Fruit fly (Drosophila melanogaster) whole organism, embryonic: Measurements from ENCODE around the gene CG4297.

Source experiments
- CG10209 ChIP-seq: fragments of 200-800 bp; sonication (Bioruptor generic); optimal IDR thresholded peaks from 3 replicates; lab custom pipeline; 2017; ENCODE audit warnings: missing biosample characterization, mild to moderate bottlenecking, missing genetic modification characterization, missing genetic modification reagents
- CG13296 ChIP-seq: fragments of 200-800 bp; sonication (Bioruptor generic); optimal IDR thresholded peaks from 3 replicates; lab custom pipeline; 2018; ENCODE audit warnings: missing biosample characterization, mild to moderate bottlenecking, missing genetic modification characterization
- CG13624 ChIP-seq: fragments of 200-800 bp; sonication (Bioruptor generic); optimal IDR thresholded peaks from 2 replicates; lab custom pipeline; 2016; ENCODE audit warnings: missing biosample characterization, missing genetic modification characterization
- CG13894 ChIP-seq: fragments of 200-800 bp; sonication (Bioruptor generic); optimal IDR thresholded peaks from 3 replicates; lab custom pipeline; 2018; ENCODE audit warnings: missing biosample characterization, mild to moderate bottlenecking, missing genetic modification characterization, moderate library complexity
- CG14860 ChIP-seq: fragments of 200-800 bp; sonication (Bioruptor generic); IDR thresholded peaks from 3 replicates; pipeline ENCODE4 v1.3.6; 2022; ENCODE audit warnings: missing biosample characterization, missing genetic modification characterization; ENCODE audit not compliant: partially characterized antibody
- CG15073 ChIP-seq: fragments of 200-800 bp; sonication (Bioruptor generic); optimal IDR thresholded peaks from 2 replicates; lab custom pipeline; 2016; ENCODE audit warnings: missing biosample characterization, missing genetic modification characterization
- CG17912 ChIP-seq: fragments of 200-800 bp; sonication (Bioruptor generic); optimal IDR thresholded peaks from 2 replicates; lab custom pipeline; 2018; ENCODE audit warnings: missing biosample characterization, mild to moderate bottlenecking, missing genetic modification characterization
- CG31224 ChIP-seq: fragments of 200-800 bp; sonication (Bioruptor generic); IDR thresholded peaks from 2 replicates; pipeline ENCODE4 v1.3.6; 2022; ENCODE audit warnings: missing biosample characterization, missing genetic modification characterization
- CG32772 ChIP-seq: fragments of 200-800 bp; sonication (Bioruptor generic); IDR thresholded peaks from 2 replicates; pipeline ENCODE4 v1.3.6; 2022; ENCODE audit warnings: missing biosample characterization, missing genetic modification characterization
- CG3847 ChIP-seq: fragments of 200-800 bp; sonication (Bioruptor generic); IDR thresholded peaks from 2 replicates; pipeline ENCODE4 v1.3.6; 2022; ENCODE audit warnings: missing biosample characterization, missing genetic modification characterization
- CG5245 ChIP-seq: fragments of 200-800 bp; sonication (Bioruptor generic); optimal IDR thresholded peaks from 3 replicates; lab custom pipeline; 2016; ENCODE audit warnings: missing biosample characterization, missing genetic modification characterization
- CG6854 ChIP-seq: fragments of 200-800 bp; sonication (Bioruptor generic); optimal IDR thresholded peaks from 3 replicates; lab custom pipeline; 2017; ENCODE audit warnings: missing biosample characterization, mild to moderate bottlenecking, missing genetic modification characterization
- CG8359 ChIP-seq: fragments of 200-800 bp; sonication (Bioruptor generic); optimal IDR thresholded peaks from 2 replicates; lab custom pipeline; 2017; ENCODE audit warnings: missing biosample characterization, mild to moderate bottlenecking, missing genetic modification characterization, borderline replicate concordance
- CG8388 ChIP-seq: fragments of 200-800 bp; sonication (Bioruptor generic); optimal IDR thresholded peaks from 2 replicates; lab custom pipeline; 2019; ENCODE audit warnings: missing biosample characterization, mild to moderate bottlenecking, missing genetic modification characterization, moderate library complexity
- CG9215 ChIP-seq: fragments of 200-800 bp; sonication (Bioruptor generic); IDR thresholded peaks from 2 replicates; pipeline ENCODE4 v1.3.6; 2022; ENCODE audit warnings: missing biosample characterization, missing genetic modification characterization
- CHES-1-like ChIP-seq: fragments of 200-800 bp; sonication (Bioruptor generic); optimal IDR thresholded peaks from 2 replicates; lab custom pipeline; 2016; ENCODE audit warnings: missing biosample characterization, missing genetic modification characterization
- Camta ChIP-seq: fragments of 200-800 bp; sonication (Bioruptor generic); optimal IDR thresholded peaks from 2 replicates; lab custom pipeline; 2016; ENCODE audit warnings: missing biosample characterization, missing genetic modification characterization
- Chrac-16 ChIP-seq: fragments of 200-800 bp; sonication (Bioruptor generic); optimal IDR thresholded peaks from 3 replicates; lab custom pipeline; 2016; ENCODE audit warnings: missing biosample characterization, missing genetic modification characterization
- CrebB ChIP-seq: fragments of 200-800 bp; sonication (Bioruptor generic); optimal IDR thresholded peaks from 3 replicates; lab custom pipeline; 2018; ENCODE audit warnings: missing biosample characterization, mild to moderate bottlenecking, missing genetic modification characterization
- Drgx ChIP-seq: fragments of 200-800 bp; sonication (Bioruptor generic); IDR thresholded peaks from 2 replicates; pipeline ENCODE4 v1.3.6; 2022; ENCODE audit warnings: missing biosample characterization, missing genetic modification characterization
- E2f1 ChIP-seq: fragments of 200-800 bp; sonication (Bioruptor generic); IDR thresholded peaks from 2 replicates; pipeline ENCODE4 v1.3.6; 2022; ENCODE audit warnings: missing biosample characterization, missing genetic modification characterization
- E2f2 ChIP-seq: fragments of 200-800 bp; sonication (Bioruptor generic); IDR thresholded peaks from 2 replicates; pipeline ENCODE4 v1.3.6; 2022; ENCODE audit warnings: missing biosample characterization, missing genetic modification characterization
- HLH3B ChIP-seq: fragments of 200-800 bp; sonication (Bioruptor generic); IDR thresholded peaks from 2 replicates; pipeline ENCODE4 v1.3.6; 2022; ENCODE audit warnings: missing biosample characterization, missing genetic modification characterization
- Ptx1 ChIP-seq: fragments of 200-800 bp; sonication (Bioruptor generic); IDR thresholded peaks from 2 replicates; pipeline ENCODE4 v1.3.6; 2022; ENCODE audit warnings: missing biosample characterization, missing genetic modification characterization
- Rfx ChIP-seq: fragments of 200-800 bp; sonication (Bioruptor generic); IDR thresholded peaks from 2 replicates; pipeline ENCODE4 v1.3.6; 2022; ENCODE audit warnings: missing biosample characterization, missing genetic modification characterization
- Scr ChIP-seq: fragments of 200-800 bp; sonication (Bioruptor generic); IDR thresholded peaks from 2 replicates; pipeline ENCODE4 v1.3.6; 2022; ENCODE audit warnings: missing biosample characterization, missing genetic modification characterization; ENCODE audit not compliant: partially characterized antibody
- Ssrp ChIP-seq: fragments of 200-800 bp; sonication (Bioruptor generic); optimal IDR thresholded peaks from 2 replicates; lab custom pipeline; 2018; ENCODE audit warnings: missing biosample characterization, mild to moderate bottlenecking, missing genetic modification characterization, moderate library complexity
- Trl ChIP-seq, 3 experiments: fragments of >200 bp in 2 of 3; fragments of 200-800 bp in 1 of 3; sonication (Bioruptor generic) in 1 of 3; optimal IDR thresholded peaks; 2 replicates in 1 of 3; 3 replicates in 2 of 3; lab custom pipeline; 2016 to 2017; ENCODE audit warnings: missing biosample characterization in 1 of 3, missing genetic modification characterization in 1 of 3
- Vsx1 ChIP-seq: fragments of 200-800 bp; sonication (Bioruptor generic); optimal IDR thresholded peaks from 2 replicates; lab custom pipeline; 2017; ENCODE audit warnings: missing biosample characterization, mild to moderate bottlenecking, missing genetic modification characterization, missing genetic modification reagents
- Xbp1 ChIP-seq: fragments of 200-800 bp; sonication (Bioruptor generic); optimal IDR thresholded peaks from 3 replicates; lab custom pipeline; 2016; ENCODE audit warnings: missing biosample characterization, mild to moderate bottlenecking, missing genetic modification characterization
- YL-1 ChIP-seq: fragments of 200-800 bp; sonication (Bioruptor generic); optimal IDR thresholded peaks from 3 replicates; lab custom pipeline; 2017; ENCODE audit warnings: missing biosample characterization, mild to moderate bottlenecking, missing genetic modification characterization
- amos ChIP-seq: fragments of 200-800 bp; sonication (Bioruptor generic); IDR thresholded peaks from 2 replicates; pipeline ENCODE4 v1.3.6; 2022; ENCODE audit warnings: missing biosample characterization, missing genetic modification characterization; ENCODE audit not compliant: partially characterized antibody
- ap ChIP-seq: fragments of 200-800 bp; sonication (Bioruptor generic); IDR thresholded peaks from 2 replicates; pipeline ENCODE4 v1.3.6; 2022; ENCODE audit warnings: missing biosample characterization, missing genetic modification characterization
- caup ChIP-seq: fragments of 200-800 bp; sonication (Bioruptor generic); optimal IDR thresholded peaks from 3 replicates; lab custom pipeline; 2017; ENCODE audit warnings: missing biosample characterization, mild to moderate bottlenecking, missing genetic modification characterization, moderate library complexity; ENCODE audit not compliant: severe bottlenecking
- crol ChIP-seq: fragments of 200-800 bp; sonication (Bioruptor generic); IDR thresholded peaks from 2 replicates; pipeline ENCODE4 v1.3.6; 2022; ENCODE audit warnings: missing biosample characterization, missing genetic modification characterization
- dati ChIP-seq: fragments of 200-800 bp; sonication (Bioruptor generic); IDR thresholded peaks from 2 replicates; pipeline ENCODE4 v1.3.6; 2022; ENCODE audit warnings: missing biosample characterization, missing genetic modification characterization
- emc ChIP-seq: fragments of 200-800 bp; sonication (Bioruptor generic); optimal IDR thresholded peaks from 2 replicates; lab custom pipeline; 2016; ENCODE audit warnings: missing biosample characterization, missing genetic modification characterization
- fd64A ChIP-seq: fragments of 200-800 bp; sonication (Bioruptor generic); optimal IDR thresholded peaks from 3 replicates; lab custom pipeline; 2018; ENCODE audit warnings: missing biosample characterization, mild to moderate bottlenecking, missing genetic modification characterization
- ham ChIP-seq: fragments of 200-800 bp; sonication (Bioruptor generic); IDR thresholded peaks from 2 replicates; pipeline ENCODE4 v1.3.6; 2022; ENCODE audit warnings: missing biosample characterization, missing genetic modification characterization
- hb ChIP-seq: fragments of 200-800 bp; sonication (Bioruptor generic); IDR thresholded peaks from 3 replicates; pipeline ENCODE4 v1.3.6; 2022; ENCODE audit warnings: missing biosample characterization, missing genetic modification characterization; ENCODE audit not compliant: partially characterized antibody
- her ChIP-seq: fragments of 200-800 bp; sonication (Bioruptor generic); optimal IDR thresholded peaks from 2 replicates; lab custom pipeline; 2016; ENCODE audit warnings: missing biosample characterization, missing genetic modification characterization
- kni ChIP-seq: fragments of 200-800 bp; sonication (Bioruptor generic); optimal IDR thresholded peaks from 3 replicates; lab custom pipeline; 2017; ENCODE audit warnings: mild to moderate bottlenecking, missing biosample characterization, missing genetic modification reagents, missing genetic modification characterization
- lilli ChIP-seq: fragments of 200-800 bp; sonication (Bioruptor generic); optimal IDR thresholded peaks from 3 replicates; lab custom pipeline; 2016; ENCODE audit warnings: missing biosample characterization, missing genetic modification characterization
- lmd ChIP-seq: fragments of 200-800 bp; sonication (Bioruptor generic); IDR thresholded peaks from 2 replicates; pipeline ENCODE4 v1.3.6; 2022; ENCODE audit warnings: missing biosample characterization, missing genetic modification characterization
- mld ChIP-seq: fragments of 200-800 bp; sonication (Bioruptor generic); IDR thresholded peaks from 3 replicates; pipeline ENCODE4 v1.3.6; 2022; ENCODE audit warnings: missing biosample characterization, missing genetic modification characterization; ENCODE audit not compliant: partially characterized antibody
- pfk ChIP-seq: fragments of 200-800 bp; sonication (Bioruptor generic); optimal IDR thresholded peaks from 2 replicates; lab custom pipeline; 2018; ENCODE audit warnings: missing biosample characterization, mild to moderate bottlenecking, missing genetic modification characterization, moderate library complexity
- run ChIP-seq: fragments of 200-800 bp; sonication (Bioruptor generic); optimal IDR thresholded peaks from 3 replicates; lab custom pipeline; 2018; ENCODE audit warnings: missing biosample characterization, mild to moderate bottlenecking, missing genetic modification characterization
- sisA ChIP-seq: fragments of 200-800 bp; sonication (Bioruptor generic); IDR thresholded peaks from 2 replicates; pipeline ENCODE4 v1.3.6; 2022; ENCODE audit warnings: missing biosample characterization, missing genetic modification characterization
- slbo ChIP-seq: fragments of 200-800 bp; sonication (Bioruptor generic); IDR thresholded peaks from 2 replicates; pipeline ENCODE4 v1.3.6; 2022; ENCODE audit warnings: missing biosample characterization, missing genetic modification characterization
- twi ChIP-seq: fragments of 200-800 bp; optimal IDR thresholded peaks from 2 replicates; lab custom pipeline; 2019; ENCODE audit warnings: missing biosample characterization, mild to moderate bottlenecking, missing genetic modification characterization, moderate library complexity

Gene CG4297

dm6 chr2L:472073-472590 is at the start of gene CG4297 (continued):
- TF ChIP-seq slbo (no peak), Rfx (no peak), YL-1 (GFP tag; lab: Kevin White, UChicago) (peak; percentile 43), ap (GFP tag; lab: Robert Waterston, UW) (no peak), twi (peak; percentile 73), dati (GFP tag; lab: Robert Waterston, UW) (no peak), run (tag; lab: Kevin White, UChicago) (peak; percentile 87), caup (peak; percentile 94), CG8359 (GFP tag; lab: Kevin White, UChicago) (peak; percentile 57), CG14860 (no peak), CG17912 (GFP tag; lab: Kevin White, UChicago) (peak; percentile 10), fd64A (peak; percentile 78), Ssrp (tag; lab: Kevin White, UChicago) (peak; percentile 87), her (peak; percentile 94), CG15073 (GFP tag; lab: Kevin White, UChicago) (peak; percentile 68), Xbp1 (GFP tag; lab: Kevin White, UChicago) (peak; percentile 94), CG10209 (GFP tag; lab: Kevin White, UChicago) (peak; percentile 92), CG8388 (GFP tag; lab: Kevin White, UChicago) (peak; percentile 89), HLH3B (GFP tag; lab: Robert Waterston, UW) (no peak), CrebB (tag; lab: Kevin White, UChicago) (peak; percentile 93), Camta (GFP tag; lab: Kevin White, UChicago) (peak; percentile 94), Trl (optimal IDR thresholded peaks at IDR 0.05; lab: Kevin White, UChicago) (peak; percentile 78 to 94), Trl (GFP tag; optimal IDR thresholded peaks at IDR 0.05; lab: Kevin White, UChicago) (peak; percentile 96), hb (GFP tag; lab: Robert Waterston, UW) (no peak), Scr (GFP tag; lab: Robert Waterston, UW) (no peak), emc (GFP tag; lab: Kevin White, UChicago) (peak; percentile 89), sisA (GFP tag; lab: Robert Waterston, UW) (no peak), CG5245 (GFP tag; lab: Kevin White, UChicago) (peak; percentile 91), ham (GFP tag; lab: Robert Waterston, UW) (no peak), Vsx1 (GFP tag; lab: Kevin White, UChicago) (peak; percentile 88), CG6854 (peak; percentile 92), CG13296 (peak; percentile 94), CHES-1-like (GFP tag; lab: Kevin White, UChicago) (peak; percentile 93), Drgx (no peak), CG13624 (GFP tag; lab: Kevin White, UChicago) (peak; percentile 96), Chrac-16 (GFP tag; lab: Kevin White, UChicago) (peak; percentile 89), E2f1 (no peak), Ptx1 (GFP tag; lab: Robert Waterston, UW) (no peak), CG31224 (no peak), crol (GFP tag; lab: Robert Waterston, UW) (no peak), kni (GFP tag; lab: Kevin White, UChicago) (peak; percentile 55), CG3847 (GFP tag; lab: Robert Waterston, UW) (no peak), CG9215 (no peak), mld (GFP tag; lab: Robert Waterston, UW) (no peak), lmd (GFP tag; lab: Robert Waterston, UW) (no peak), pfk (GFP tag; lab: Kevin White, UChicago) (no peak), amos (GFP tag; lab: Robert Waterston, UW) (no peak), CG32772 (GFP tag; lab: Robert Waterston, UW) (no peak), CG13894 (peak; percentile 86), E2f2 (GFP tag; lab: Robert Waterston, UW) (no peak), lilli (GFP tag; lab: Kevin White, UChicago) (peak; percentile 95)
